Fruit fly (Drosophila melanogaster): ENCODE results near the gene disco-r.

The disco-r gene

dm6 chrX:16148974-16149373 is at the start of gene disco-r:
Gene disco-r, minus strand, starts transcription at chrX:16148977.
- TF ChIP-seq Sin3A (optimal IDR thresholded peaks at IDR 0.05) (no peak), Myc (optimal IDR thresholded peaks at IDR 0.05) (no peak)

- TF ChIP-seq Sin3A (optimal IDR thresholded peaks at IDR 0.05), result no peak
- no peak for TF ChIP-seq psq (optimal IDR thresholded peaks at IDR 0.05)
- no peak for TF ChIP-seq h (optimal IDR thresholded peaks at IDR 0.05)
- TF ChIP-seq ttk (optimal IDR thresholded peaks at IDR 0.05), result no peak
- TF ChIP-seq insv (optimal IDR thresholded peaks at IDR 0.05), result no peak
- TF ChIP-seq Myc (optimal IDR thresholded peaks at IDR 0.05), result no peak
These were observed 45.0 kb upstream of the disco-r start for dm6 chrX:16193814-16194213.

dm6 chrX:16175079-16175478 is 26.3 kb upstream of the disco-r start:
- TF ChIP-seq Myc (optimal IDR thresholded peaks at IDR 0.05), result no peak
- TF ChIP-seq insv (optimal IDR thresholded peaks at IDR 0.05), result no peak
- TF ChIP-seq Sin3A (optimal IDR thresholded peaks at IDR 0.05), result no peak
- no peak for TF ChIP-seq psq (optimal IDR thresholded peaks at IDR 0.05)
- no peak for TF ChIP-seq ttk (optimal IDR thresholded peaks at IDR 0.05)
- no peak for TF ChIP-seq h (optimal IDR thresholded peaks at IDR 0.05)

- TF ChIP-seq ttk (optimal IDR thresholded peaks at IDR 0.05) (no peak), psq (optimal IDR thresholded peaks at IDR 0.05) (no peak), Sin3A (optimal IDR thresholded peaks at IDR 0.05) (no peak), insv (optimal IDR thresholded peaks at IDR 0.05) (no peak), h (optimal IDR thresholded peaks at IDR 0.05) (no peak), Myc (optimal IDR thresholded peaks at IDR 0.05) (no peak)
These were observed 22.6 kb upstream of the disco-r start for dm6 chrX:16171427-16171826.

- TF ChIP-seq ttk (optimal IDR thresholded peaks at IDR 0.05) (no peak), h (optimal IDR thresholded peaks at IDR 0.05) (no peak), psq (optimal IDR thresholded peaks at IDR 0.05) (no peak), Myc (optimal IDR thresholded peaks at IDR 0.05) (no peak), Sin3A (optimal IDR thresholded peaks at IDR 0.05) (no peak), insv (optimal IDR thresholded peaks at IDR 0.05) (no peak)
These were observed 9.6 kb upstream of the disco-r start for dm6 chrX:16158270-16158926.

- TF ChIP-seq psq (optimal IDR thresholded peaks at IDR 0.05), result no peak
- TF ChIP-seq Myc (optimal IDR thresholded peaks at IDR 0.05), result no peak
- TF ChIP-seq insv (optimal IDR thresholded peaks at IDR 0.05), result no peak
- no peak for TF ChIP-seq h (optimal IDR thresholded peaks at IDR 0.05)
- TF ChIP-seq ttk (optimal IDR thresholded peaks at IDR 0.05), result no peak
- TF ChIP-seq Sin3A (optimal IDR thresholded peaks at IDR 0.05), result no peak
These were observed 8.7 kb upstream of the disco-r start for dm6 chrX:16157445-16157844.

- TF ChIP-seq psq (optimal IDR thresholded peaks at IDR 0.05) (no peak), Myc (optimal IDR thresholded peaks at IDR 0.05) (no peak), ttk (optimal IDR thresholded peaks at IDR 0.05) (no peak), Sin3A (optimal IDR thresholded peaks at IDR 0.05) (no peak), insv (optimal IDR thresholded peaks at IDR 0.05) (no peak), h (optimal IDR thresholded peaks at IDR 0.05) (no peak)
These were observed 1.8 kb upstream of the disco-r start for dm6 chrX:16150560-16150959.

dm6 chrX:16147638-16148233 is 1.0 kb downstream of the disco-r start:
- TF ChIP-seq psq (optimal IDR thresholded peaks at IDR 0.05), result no peak
- no peak for TF ChIP-seq Myc (optimal IDR thresholded peaks at IDR 0.05)
- no peak for TF ChIP-seq ttk (optimal IDR thresholded peaks at IDR 0.05)
- no peak for TF ChIP-seq insv (optimal IDR thresholded peaks at IDR 0.05)
- TF ChIP-seq h (optimal IDR thresholded peaks at IDR 0.05), result no peak
- no peak for TF ChIP-seq Sin3A (optimal IDR thresholded peaks at IDR 0.05)

dm6 chrX:16143012-16143411 is 5.8 kb downstream of the disco-r start:
- no peak for TF ChIP-seq Myc (optimal IDR thresholded peaks at IDR 0.05)
- TF ChIP-seq psq (optimal IDR thresholded peaks at IDR 0.05), result no peak
- TF ChIP-seq insv (optimal IDR thresholded peaks at IDR 0.05), result no peak
- TF ChIP-seq Sin3A (optimal IDR thresholded peaks at IDR 0.05), result no peak
- TF ChIP-seq ttk (optimal IDR thresholded peaks at IDR 0.05), result no peak
- no peak for TF ChIP-seq h (optimal IDR thresholded peaks at IDR 0.05)

dm6 chrX:16140603-16141002 is 8.2 kb downstream of the disco-r start:
- TF ChIP-seq Sin3A (optimal IDR thresholded peaks at IDR 0.05) (no peak), Myc (optimal IDR thresholded peaks at IDR 0.05) (no peak)

- TF ChIP-seq Myc (optimal IDR thresholded peaks at IDR 0.05), result no peak
- TF ChIP-seq Sin3A (optimal IDR thresholded peaks at IDR 0.05), result no peak
- TF ChIP-seq h (optimal IDR thresholded peaks at IDR 0.05), result no peak
- TF ChIP-seq ttk (optimal IDR thresholded peaks at IDR 0.05), result no peak
- no peak for TF ChIP-seq insv (optimal IDR thresholded peaks at IDR 0.05)
- TF ChIP-seq psq (optimal IDR thresholded peaks at IDR 0.05), result no peak
These were observed 9.7 kb downstream of the disco-r start for dm6 chrX:16139030-16139429.

dm6 chrX:16135920-16136319 is 12.9 kb downstream of the disco-r start:
- no peak for TF ChIP-seq Sin3A (optimal IDR thresholded peaks at IDR 0.05)
- no peak for TF ChIP-seq psq (optimal IDR thresholded peaks at IDR 0.05)

dm6 chrX:16135391-16135790 is 13.4 kb downstream of the disco-r start:
- TF ChIP-seq insv (optimal IDR thresholded peaks at IDR 0.05) (no peak), h (optimal IDR thresholded peaks at IDR 0.05) (no peak), ttk (optimal IDR thresholded peaks at IDR 0.05) (no peak), Myc (optimal IDR thresholded peaks at IDR 0.05) (no peak), psq (optimal IDR thresholded peaks at IDR 0.05) (no peak), Sin3A (optimal IDR thresholded peaks at IDR 0.05) (no peak)

Data from Kc167 (cell line).